Fruit fly (Drosophila melanogaster): Measurements from ENCODE around the gene tHMG2.

tHMG2 gene

dm6 chr3R:22528264-22529158 is 35.8 kb downstream of the tHMG2 start, which contains the start of gene CG5346 (continued):
- TF ChIP-seq HLH54F (GFP tag; optimal IDR thresholded peaks at IDR 0.05) (no peak), corto (GFP tag; optimal IDR thresholded peaks at IDR 0.05) (no peak), gt (GFP tag; IDR thresholded peaks at IDR 0.05) (no peak), chn (GFP tag; optimal IDR thresholded peaks at IDR 0.05) (no peak), CG4282 (GFP tag; optimal IDR thresholded peaks at IDR 0.05) (no peak), CG3995 (GFP tag; optimal IDR thresholded peaks at IDR 0.05) (peak; percentile 97), org-1 (GFP tag; optimal IDR thresholded peaks at IDR 0.05) (no peak), CG17802 (tag; optimal IDR thresholded peaks at IDR 0.05) (no peak), H15 (GFP tag; IDR thresholded peaks at IDR 0.05) (no peak), CG1024 (GFP tag; IDR thresholded peaks at IDR 0.05) (no peak), caup (GFP tag; optimal IDR thresholded peaks at IDR 0.05; ENCODE audit: severe bottlenecking) (no peak), CG8388 (GFP tag; optimal IDR thresholded peaks at IDR 0.05) (no peak), jigr1 (GFP tag; IDR thresholded peaks at IDR 0.05) (no peak), CG15514 (GFP tag; optimal IDR thresholded peaks at IDR 0.05) (peak; percentile 99), bsh (GFP tag; optimal IDR thresholded peaks at IDR 0.05) (peak in 1 of 2 experiments; percentile 31), zen (tag; optimal IDR thresholded peaks at IDR 0.05) (peak; percentile 9), gem (tag; optimal IDR thresholded peaks at IDR 0.05) (no peak), dan (GFP tag; IDR thresholded peaks at IDR 0.05) (no peak), CG14965 (GFP tag; optimal IDR thresholded peaks at IDR 0.05; ENCODE audit: borderline replicate concordance) (no peak), HLH3B (GFP tag; IDR thresholded peaks at IDR 0.05) (no peak), CG9215 (GFP tag; IDR thresholded peaks at IDR 0.05) (no peak), CG13775 (GFP tag; optimal IDR thresholded peaks at IDR 0.05) (no peak), Mrtf (GFP tag; IDR thresholded peaks at IDR 0.05) (no peak), BtbVII (GFP tag; optimal IDR thresholded peaks at IDR 0.05) (no peak), Ptx1 (GFP tag; IDR thresholded peaks at IDR 0.05) (no peak), schlank (tag; optimal IDR thresholded peaks at IDR 0.05) (no peak), lmd (GFP tag; IDR thresholded peaks at IDR 0.05) (no peak), CG16863 (GFP tag; optimal IDR thresholded peaks at IDR 0.05) (no peak), Rfx (GFP tag; IDR thresholded peaks at IDR 0.05) (peak; percentile 30; the same call in 1 of the 2 replicates), Gug (GFP tag; IDR thresholded peaks at IDR 0.05) (no peak), CG9437 (GFP tag; optimal IDR thresholded peaks at IDR 0.05) (no peak), CG14860 (GFP tag; IDR thresholded peaks at IDR 0.05; ENCODE audit: partially characterized antibody) (peak; percentile 84), CG17612 (GFP tag; IDR thresholded peaks at IDR 0.05) (no peak), CG10654 (GFP tag; optimal IDR thresholded peaks at IDR 0.05) (no peak), HHEX (GFP tag; optimal IDR thresholded peaks at IDR 0.05) (no peak), CG14441 (GFP tag; IDR thresholded peaks at IDR 0.05) (no peak), chinmo (GFP tag; IDR thresholded peaks at IDR 0.05; ENCODE audit: partially characterized antibody) (peak; percentile 80; the same call in 1 of the 4 replicates), CG6175 (GFP tag; IDR thresholded peaks at IDR 0.05) (no peak), Fer1 (GFP tag; optimal IDR thresholded peaks at IDR 0.05) (no peak), kay (GFP tag; optimal IDR thresholded peaks at IDR 0.05) (no peak), unpg (GFP tag; optimal IDR thresholded peaks at IDR 0.05) (no peak), CG13624 (GFP tag; optimal IDR thresholded peaks at IDR 0.05) (no peak), CG31224 (GFP tag; IDR thresholded peaks at IDR 0.05) (no peak), Hmr (GFP tag; optimal IDR thresholded peaks at IDR 0.05) (no peak)
